Fruit fly (Drosophila melanogaster) whole organism, embryonic: ENCODE data around the gene CG43689.

Experiments used
- CG11696 ChIP-seq: fragments of 200-800 bp; sonication (Bioruptor generic); IDR thresholded peaks from 2 replicates; pipeline ENCODE4 v1.3.6; 2022; ENCODE audit warnings: missing biosample characterization, missing genetic modification characterization
- CG12104 ChIP-seq: fragments of 200-800 bp; sonication (Bioruptor generic); optimal IDR thresholded peaks from 3 replicates; lab custom pipeline; 2016; ENCODE audit warnings: missing biosample characterization, missing genetic modification characterization
- CG14860 ChIP-seq: fragments of 200-800 bp; sonication (Bioruptor generic); IDR thresholded peaks from 3 replicates; pipeline ENCODE4 v1.3.6; 2022; ENCODE audit warnings: missing biosample characterization, missing genetic modification characterization; ENCODE audit not compliant: partially characterized antibody
- CG4424 ChIP-seq: fragments of 200-800 bp; sonication (Bioruptor generic); optimal IDR thresholded peaks from 3 replicates; lab custom pipeline; 2016; ENCODE audit warnings: missing biosample characterization, missing genetic modification characterization
- HLHmδ ChIP-seq: fragments of 200-800 bp; sonication (Bioruptor generic); optimal IDR thresholded peaks from 2 replicates; lab custom pipeline; 2018; ENCODE audit warnings: missing biosample characterization, mild to moderate bottlenecking, missing genetic modification characterization, moderate library complexity
- Hmx ChIP-seq: fragments of 200-800 bp; sonication (Bioruptor generic); optimal IDR thresholded peaks from 2 replicates; lab custom pipeline; 2016; ENCODE audit warnings: missing biosample characterization, missing genetic modification characterization
- Nf-YB ChIP-seq: fragments of 200-800 bp; sonication (Bioruptor generic); optimal IDR thresholded peaks from 3 replicates; lab custom pipeline; 2019; ENCODE audit warnings: missing biosample characterization, mild to moderate bottlenecking, missing genetic modification characterization, moderate library complexity
- ara ChIP-seq: fragments of 200-800 bp; sonication (Bioruptor generic); IDR thresholded peaks from 2 replicates; pipeline ENCODE4 v1.3.6; 2022; ENCODE audit warnings: missing biosample characterization, missing genetic modification characterization
- fru ChIP-seq: fragments of >200 bp; optimal IDR thresholded peaks from 2 replicates; lab custom pipeline; 2017
- p53 ChIP-seq: fragments of 200-800 bp; sonication (Bioruptor generic); optimal IDR thresholded peaks from 2 replicates; lab custom pipeline; 2016; ENCODE audit warnings: missing biosample characterization, missing genetic modification characterization
- pros ChIP-seq: fragments of 200-800 bp; sonication (Bioruptor generic); optimal IDR thresholded peaks from 3 replicates; lab custom pipeline; 2019; ENCODE audit warnings: missing biosample characterization, mild to moderate bottlenecking, missing genetic modification characterization, moderate library complexity
- stwl ChIP-seq: fragments of 200-800 bp; sonication (Bioruptor generic); optimal IDR thresholded peaks from 3 replicates; lab custom pipeline; 2018; ENCODE audit warnings: missing biosample characterization, mild to moderate bottlenecking, missing genetic modification characterization, moderate library complexity
- wek ChIP-seq: fragments of 200-800 bp; sonication (Bioruptor generic); optimal IDR thresholded peaks from 3 replicates; lab custom pipeline; 2018; ENCODE audit warnings: missing biosample characterization, mild to moderate bottlenecking, missing genetic modification characterization, moderate library complexity

DNA sequence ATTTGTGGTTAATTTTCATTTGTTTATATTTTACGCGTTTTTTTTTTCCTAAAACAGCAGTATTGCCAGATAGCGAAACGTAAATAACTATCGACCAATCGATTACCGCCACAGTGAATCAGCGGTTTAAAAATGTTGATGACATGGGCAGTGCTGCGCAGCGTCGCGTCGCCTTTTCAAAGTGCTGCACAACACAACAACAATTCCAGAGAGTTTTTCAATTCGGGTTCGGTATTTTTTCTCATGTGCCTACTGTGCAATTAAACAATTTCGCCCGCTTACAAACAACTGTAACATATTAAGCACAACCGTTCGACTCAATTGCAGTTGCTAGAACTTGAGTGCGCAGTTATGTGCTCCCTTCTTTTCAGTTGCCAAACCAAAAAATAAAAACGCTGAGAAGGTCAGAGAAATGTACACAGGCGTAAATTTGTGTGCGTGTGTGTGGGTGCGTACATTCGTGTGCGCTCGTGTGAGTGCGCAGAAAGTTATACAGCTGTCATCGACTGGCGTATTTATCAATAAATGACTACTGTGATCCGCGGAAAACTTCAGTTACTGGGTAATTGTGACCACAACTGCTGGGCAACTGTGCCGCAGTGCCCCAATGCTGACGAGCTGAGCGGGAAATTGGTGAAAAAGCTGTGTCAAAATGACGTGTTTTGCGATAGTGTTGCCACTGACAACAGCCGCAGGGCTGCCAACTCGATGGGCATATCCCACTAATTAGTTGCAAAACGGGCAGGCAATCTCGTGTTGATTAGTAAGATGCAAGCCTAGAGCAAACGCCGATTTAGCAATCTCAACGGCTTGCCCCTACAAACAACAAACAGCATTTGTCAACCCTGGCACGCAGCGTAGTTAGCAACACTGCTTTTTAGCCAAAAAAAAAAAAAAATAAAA, 41.5 kb downstream of the CG43689 start, which contains the start of the genes tyf and Tip60:
- no peak for TF ChIP-seq wek (GFP tag; lab: Kevin White, UChicago)
- TF ChIP-seq Nf-YB (GFP tag; lab: Kevin White, UChicago) = no peak
- peak; percentile 38; the same call in 1 of the 3 replicates for TF ChIP-seq CG14860
- TF ChIP-seq CG12104 = no peak
- no peak for TF ChIP-seq pros (GFP tag; lab: Kevin White, UChicago)
- TF ChIP-seq fru = no peak
- TF ChIP-seq CG11696 (GFP tag; lab: Robert Waterston, UW) = no peak
- TF ChIP-seq ara (GFP tag; lab: Robert Waterston, UW) = no peak
- TF ChIP-seq Hmx (GFP tag; lab: Kevin White, UChicago) = no peak
- peak; percentile 78 for TF ChIP-seq stwl (tag; lab: Kevin White, UChicago)
- TF ChIP-seq p53 = no peak
- TF ChIP-seq HLHmδ (GFP tag; lab: Kevin White, UChicago) = no peak
- no peak for TF ChIP-seq CG4424 (GFP tag; lab: Kevin White, UChicago)
